Worm (Caenorhabditis elegans): ENCODE data around the gene srbc-5.

The srbc-5 gene

DNA sequence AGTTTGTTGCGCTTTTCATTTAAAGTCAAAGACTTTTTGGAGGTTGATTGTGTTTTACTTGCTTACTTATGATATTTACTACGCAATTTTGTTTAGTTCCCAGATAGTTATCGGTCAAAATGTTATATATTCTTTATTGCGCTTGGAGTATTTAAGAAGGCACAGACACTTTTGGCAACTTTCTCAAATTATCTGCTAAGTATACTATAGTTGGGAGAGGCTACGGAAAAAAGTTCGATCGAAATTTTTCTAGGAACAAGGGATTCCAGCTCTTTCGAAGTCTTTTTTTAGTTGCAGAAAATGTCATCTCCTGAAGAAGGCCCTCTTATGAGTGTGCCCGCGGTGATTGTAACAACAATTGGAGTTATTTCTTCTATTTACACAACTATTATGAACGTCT lies at the start of gene srbc-5:
Gene srbc-5 (plus strand): TSS at position 301 of the 400 bp plus-strand sequence.
- no peak for TF ChIP-seq tbx-9 (tag; optimal IDR thresholded peaks at IDR 0.05; ENCODE audit: borderline replicate concordance)
- TF ChIP-seq F23B12.7 (tag; optimal IDR thresholded peaks at IDR 0.05; ENCODE audit: insufficient read depth) = no peak
- TF ChIP-seq tbp1 (GFP tag; optimal IDR thresholded peaks at IDR 0.05) = no peak
- no peak for TF ChIP-seq nhr-90 (tag; optimal IDR thresholded peaks at IDR 0.05)
- no peak for TF ChIP-seq athp-1 (tag; optimal IDR thresholded peaks at IDR 0.05)
- TF ChIP-seq akir-1 (GFP tag; optimal IDR thresholded peaks at IDR 0.05) = no peak
- no peak for TF ChIP-seq Y67H2A.10 (GFP tag; conservative IDR thresholded peaks at IDR 0.05)

ce11 chrV:3218604-3219003 lies 41.6 kb upstream of the srbc-5 start:
- TF ChIP-seq nhr-27 (tag; optimal IDR thresholded peaks at IDR 0.05) (no peak), C06A6.2 (GFP tag; conservative IDR thresholded peaks at IDR 0.05) (no peak), zfh-2 (GFP tag; conservative IDR thresholded peaks at IDR 0.05) (no peak), B0336.3 (GFP tag; IDR thresholded peaks at IDR 0.05) (no peak), xnd-1 (tag; optimal IDR thresholded peaks at IDR 0.05) (no peak), chd-7 (tag; optimal IDR thresholded peaks at IDR 0.05) (no peak), snpc-4 (GFP tag; optimal IDR thresholded peaks at IDR 0.05) (no peak), snpc-4 (tag; optimal IDR thresholded peaks at IDR 0.05) (no peak), madf-10 (tag; optimal IDR thresholded peaks at IDR 0.05) (no peak), madf-3 (GFP tag; IDR thresholded peaks at IDR 0.05) (no peak), Y67H2A.10 (GFP tag; conservative IDR thresholded peaks at IDR 0.05) (no peak), fkh-3 (tag; optimal IDR thresholded peaks at IDR 0.05) (no peak), lag-1 (GFP tag; IDR thresholded peaks at IDR 0.05) (no peak), mes-4 (tag; optimal IDR thresholded peaks at IDR 0.05) (no peak), cebp-1 (GFP tag; IDR thresholded peaks at IDR 0.05) (no peak), cebp-1 (tag; optimal IDR thresholded peaks at IDR 0.05) (no peak), lin-54 (GFP tag; optimal IDR thresholded peaks at IDR 0.05) (no peak)

DNA sequence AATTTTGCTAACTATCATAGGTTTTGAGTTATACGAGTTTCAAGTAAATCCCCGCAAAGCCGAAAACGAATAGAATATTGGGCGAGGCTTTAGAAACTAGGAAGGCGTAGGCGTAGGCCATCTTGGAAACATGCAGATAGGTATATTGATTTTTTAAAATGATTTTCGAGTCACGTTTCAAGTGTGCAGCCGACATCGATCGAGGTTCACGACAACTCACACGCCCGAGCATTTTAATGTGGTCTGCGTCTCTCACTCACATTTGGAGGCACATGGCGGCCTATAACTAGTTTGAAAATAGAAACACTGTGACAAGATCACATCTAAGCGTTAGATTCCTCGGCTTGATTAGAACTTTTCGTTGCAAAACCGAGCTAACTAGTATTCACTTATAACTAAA lies 32.8 kb upstream of the srbc-5 start, which contains the start of gene K08D9.2:
Gene K08D9.2 (plus strand): TSS at position 301 of the 400 bp plus-strand sequence.
- no peak for TF ChIP-seq B0035.1 (tag; optimal IDR thresholded peaks at IDR 0.05)
- no peak for TF ChIP-seq lsl-1 (GFP tag; optimal IDR thresholded peaks at IDR 0.05)
- no peak for TF ChIP-seq ztf-25 (GFP tag; IDR thresholded peaks at IDR 0.05)
- no peak for TF ChIP-seq unc-130 (GFP tag; optimal IDR thresholded peaks at IDR 0.05)
- TF ChIP-seq lin-35 (GFP tag; optimal IDR thresholded peaks at IDR 0.05) = no peak
- TF ChIP-seq rcor-1 (GFP tag; IDR thresholded peaks at IDR 0.05) = no peak
- no peak for TF ChIP-seq madf-8 (GFP tag; conservative IDR thresholded peaks at IDR 0.05)
- no peak for TF ChIP-seq dpl-1 (GFP tag; optimal IDR thresholded peaks at IDR 0.05)
- TF ChIP-seq mxl-1 (tag; optimal IDR thresholded peaks at IDR 0.05) = no peak
- TF ChIP-seq sptf-2 (GFP tag; optimal IDR thresholded peaks at IDR 0.05) = no peak
- TF ChIP-seq cebp-1 (GFP tag; IDR thresholded peaks at IDR 0.05) = no peak
- TF ChIP-seq cebp-1 (tag; optimal IDR thresholded peaks at IDR 0.05) = no peak

DNA sequence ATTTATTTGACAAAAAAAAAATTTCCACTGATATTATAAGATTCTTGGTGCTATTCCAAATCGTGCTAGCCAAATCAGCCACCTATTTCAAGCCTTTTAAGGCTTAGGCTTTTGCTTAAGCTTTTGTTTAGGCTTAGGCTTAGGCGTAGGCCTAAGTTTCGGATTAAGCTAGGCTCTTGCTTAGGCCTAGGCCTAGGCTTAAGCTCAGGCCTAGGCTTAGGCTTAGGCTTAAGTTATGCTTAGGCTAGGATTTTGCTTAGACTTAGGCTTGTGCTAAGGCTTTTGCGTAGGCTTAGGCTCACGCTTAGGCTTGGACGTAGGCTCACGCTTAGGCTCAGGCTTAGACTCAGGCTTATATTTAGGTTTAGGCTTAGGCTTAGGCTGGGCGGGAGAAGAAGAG lies 30.0 kb upstream of the srbc-5 start:
- TF ChIP-seq bed-2 (GFP tag; IDR thresholded peaks at IDR 0.05) (no peak), let-607 (tag; optimal IDR thresholded peaks at IDR 0.05) (no peak)
